Worm (Caenorhabditis elegans) whole organism, L4 larva: ENCODE measurements around the gene Y54E2A.10.

Source experiments
- Y5F2A.4 ChIP-seq: fragments of 200-800 bp; sonication (Bioruptor generic); optimal IDR thresholded peaks from 2 replicates; lab custom pipeline; 2018; ENCODE audit warnings: mild to moderate bottlenecking, missing genetic modification characterization, missing compliant biosample characterization
- cey-2 ChIP-seq: sonication (generic microtip); optimal IDR thresholded peaks from 3 replicates; lab custom pipeline; 2017; ENCODE audit warnings: missing genetic modification characterization, mild to moderate bottlenecking, missing compliant biosample characterization, antibody characterized with exemption, borderline replicate concordance; ENCODE audit not compliant: insufficient read depth
- nhr-28 ChIP-seq: fragments of 150-350 bp; optimal IDR thresholded peaks from 2 replicates; lab custom pipeline; 2014; ENCODE audit warnings: missing biosample characterization, missing genetic modification characterization
- rbr-2 ChIP-seq: sonication (generic microtip); optimal IDR thresholded peaks from 2 replicates; lab custom pipeline; 2016; ENCODE audit warnings: missing genotype, missing genetic modification characterization, missing compliant biosample characterization

DNA sequence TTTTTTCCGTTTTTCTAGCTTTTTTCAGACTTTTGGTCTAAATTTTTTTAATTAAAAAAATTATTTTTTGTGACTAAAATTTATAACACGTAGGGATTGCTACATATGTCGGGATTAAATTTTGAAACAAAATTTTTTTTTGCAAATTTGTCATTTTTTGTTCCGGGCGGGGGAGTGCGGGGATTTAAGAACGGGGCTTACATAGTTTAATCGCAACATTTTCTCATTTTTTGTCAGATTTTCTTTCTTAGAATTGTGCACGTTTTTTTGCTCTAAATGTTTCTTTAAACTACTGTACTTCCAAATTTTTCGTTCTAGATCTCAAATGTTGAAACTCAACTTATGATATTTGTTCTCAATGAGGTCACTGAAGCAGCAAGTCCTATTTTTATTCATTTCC lies at the start of gene Y54E2A.10:
- TF ChIP-seq cey-2, result no peak
- no peak for TF ChIP-seq nhr-28
- TF ChIP-seq Y5F2A.4, result no peak
- TF ChIP-seq rbr-2 (tag; lab: Kevin White, UChicago), result no peak
